Worm (Caenorhabditis elegans) whole organism, midembryonic: ENCODE data around the gene M117.1.

ENCODE experiments used
- flt-1 ChIP-seq: fragments of 200-800 bp; sonication (Bioruptor generic); IDR thresholded peaks from 2 replicates; pipeline ENCODE4 v1.3.6; 2022; ENCODE audit warnings: missing genetic modification characterization, missing compliant biosample characterization
- tab-1 ChIP-seq: fragments of 200-800 bp; sonication (Bioruptor generic); IDR thresholded peaks from 2 replicates; pipeline ENCODE4 v1.3.6; 2022; ENCODE audit warnings: missing genetic modification characterization, missing compliant biosample characterization
- ztf-29 ChIP-seq: fragments of 200-800 bp; sonication (Bioruptor generic); IDR thresholded peaks from 2 replicates; pipeline ENCODE4 v1.3.6; 2022; ENCODE audit warnings: missing genetic modification reagents, missing genetic modification characterization, missing compliant biosample characterization

DNA sequence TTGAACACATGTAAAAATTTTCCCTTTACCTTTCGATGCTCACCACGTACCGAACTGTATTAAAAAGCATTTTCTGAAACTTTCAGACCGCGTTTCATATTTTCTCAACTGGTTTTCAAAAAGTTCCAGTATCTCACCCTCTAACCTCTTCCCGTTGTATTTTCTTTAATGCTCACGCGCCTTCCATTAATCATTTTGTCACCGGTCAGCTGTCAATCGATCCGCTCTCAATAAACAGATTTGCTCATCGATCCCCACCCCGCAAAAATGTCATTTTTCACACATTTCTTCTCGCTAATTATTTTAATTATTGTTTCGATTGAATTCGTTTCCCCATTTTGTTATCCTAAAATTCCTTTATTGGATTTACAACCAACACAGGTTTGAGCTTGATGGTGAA lies 35.0 kb upstream of the M117.1 start, which contains the start of gene lpr-2:
- no peak for TF ChIP-seq flt-1 (GFP tag; lab: Robert Waterston, UW)
- no peak for TF ChIP-seq tab-1 (GFP tag; lab: Robert Waterston, UW)
- TF ChIP-seq ztf-29 (GFP tag; lab: Robert Waterston, UW), result no peak
